Fruit fly (Drosophila melanogaster) whole organism, adult: ENCODE measurements around the gene croc.

Experiments
- CG11617 ChIP-seq: fragments of 200-800 bp; sonication (Bioruptor generic); optimal IDR thresholded peaks from 2 replicates; lab custom pipeline; 2017; ENCODE audit warnings: mild to moderate bottlenecking, missing biosample characterization, missing genetic modification reagents, missing genetic modification characterization
- CG12768 ChIP-seq: fragments of 200-800 bp; sonication (Bioruptor generic); optimal IDR thresholded peaks from 2 replicates; lab custom pipeline; 2017; ENCODE audit warnings: missing biosample characterization, missing genetic modification characterization, mild to moderate bottlenecking, moderate library complexity, missing genetic modification reagents
- CG14711 ChIP-seq: fragments of 200-800 bp; sonication (Bioruptor generic); optimal IDR thresholded peaks from 2 replicates; lab custom pipeline; 2018; ENCODE audit warnings: missing biosample characterization, mild to moderate bottlenecking, missing genetic modification characterization, moderate library complexity
- CG1620 ChIP-seq: fragments of 200-800 bp; sonication (Bioruptor generic); optimal IDR thresholded peaks from 2 replicates; lab custom pipeline; 2016; ENCODE audit warnings: missing biosample characterization, missing genetic modification characterization
- CG33017 ChIP-seq: fragments of 200-800 bp; sonication (Bioruptor generic); optimal IDR thresholded peaks from 2 replicates; lab custom pipeline; 2018; ENCODE audit warnings: missing biosample characterization, mild to moderate bottlenecking, missing genetic modification characterization, moderate library complexity
- CG5204 ChIP-seq: fragments of 200-800 bp; sonication (Bioruptor generic); optimal IDR thresholded peaks from 2 replicates; lab custom pipeline; 2016; ENCODE audit warnings: missing biosample characterization, missing genetic modification characterization
- CG7045 ChIP-seq: fragments of 200-800 bp; sonication (Bioruptor generic); optimal IDR thresholded peaks from 2 replicates; lab custom pipeline; 2017; ENCODE audit warnings: missing biosample characterization, mild to moderate bottlenecking, missing genetic modification characterization
- CG7101 ChIP-seq: fragments of 200-800 bp; sonication (Bioruptor generic); optimal IDR thresholded peaks from 2 replicates; lab custom pipeline; 2018; ENCODE audit warnings: missing biosample characterization, mild to moderate bottlenecking, missing genetic modification characterization, moderate library complexity
- Clk ChIP-seq: fragments of 200-800 bp; sonication (Bioruptor generic); optimal IDR thresholded peaks from 2 replicates; lab custom pipeline; 2017; ENCODE audit warnings: missing biosample characterization, missing genetic modification characterization
- Crg-1 ChIP-seq: fragments of 200-800 bp; sonication (Bioruptor generic); optimal IDR thresholded peaks from 2 replicates; lab custom pipeline; 2016; ENCODE audit warnings: missing biosample characterization, missing genetic modification characterization
- Hr96 ChIP-seq: fragments of 200-800 bp; sonication (Bioruptor generic); optimal IDR thresholded peaks from 2 replicates; lab custom pipeline; 2016; ENCODE audit warnings: missing biosample characterization, missing genetic modification characterization
- Mnt ChIP-seq: fragments of 200-800 bp; sonication (Bioruptor generic); optimal IDR thresholded peaks from 2 replicates; lab custom pipeline; 2016; ENCODE audit warnings: missing biosample characterization, mild to moderate bottlenecking, missing genetic modification characterization
- bab1 ChIP-seq: fragments of 200-800 bp; sonication (Bioruptor generic); optimal IDR thresholded peaks from 3 replicates; lab custom pipeline; 2019; ENCODE audit warnings: missing biosample characterization, mild to moderate bottlenecking, missing genetic modification characterization, moderate library complexity
- cic ChIP-seq: fragments of 200-800 bp; sonication (Bioruptor generic); optimal IDR thresholded peaks from 2 replicates; lab custom pipeline; 2017; ENCODE audit warnings: missing biosample characterization, mild to moderate bottlenecking, missing genetic modification characterization, moderate library complexity
- cnc ChIP-seq, 2 experiments: fragments of >200 bp; optimal IDR thresholded peaks; 2 replicates each; lab custom pipeline; 2017
- kay ChIP-seq: fragments of 200-800 bp; sonication (Bioruptor generic); peaks from one replicate; lab custom pipeline; 2016; ENCODE audit warnings: missing biosample characterization, missing genetic modification characterization, borderline replicate concordance
- ovo ChIP-seq: fragments of 200-800 bp; sonication (Bioruptor generic); optimal IDR thresholded peaks from 2 replicates; lab custom pipeline; 2016; ENCODE audit warnings: missing biosample characterization, missing genetic modification characterization
- pad ChIP-seq: fragments of 200-800 bp; sonication (Bioruptor generic); optimal IDR thresholded peaks from 3 replicates; lab custom pipeline; 2017; ENCODE audit warnings: missing biosample characterization, missing genetic modification characterization, mild to moderate bottlenecking, moderate library complexity, missing genetic modification reagents
- tj ChIP-seq: fragments of 200-800 bp; sonication (Bioruptor generic); optimal IDR thresholded peaks from 3 replicates; lab custom pipeline; 2017; ENCODE audit warnings: missing biosample characterization, mild to moderate bottlenecking, missing genetic modification characterization, moderate library complexity
- toe ChIP-seq: fragments of 200-800 bp; sonication (Bioruptor generic); optimal IDR thresholded peaks from 2 replicates; lab custom pipeline; 2016; ENCODE audit warnings: missing biosample characterization, missing genetic modification characterization

croc gene

DNA sequence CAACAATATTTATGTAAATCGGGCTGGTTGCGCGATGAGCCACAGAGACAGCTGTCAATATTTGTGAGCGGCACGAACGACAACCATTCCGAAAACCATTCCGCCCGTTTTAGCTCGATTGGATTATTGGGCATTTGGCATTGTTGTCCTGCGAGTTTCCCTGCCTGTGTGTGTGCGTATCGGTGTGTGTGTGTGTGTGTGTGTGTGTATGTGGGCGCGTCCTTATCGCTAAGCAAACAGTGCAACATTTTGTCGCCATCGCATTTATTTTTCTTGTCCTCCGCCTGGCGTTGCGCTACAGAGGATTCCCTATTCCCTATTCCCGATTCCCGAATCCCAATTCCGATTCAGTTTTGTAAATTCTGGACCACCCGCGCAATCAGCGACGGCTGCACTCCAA is 4.4 kb downstream of the croc start:
- TF ChIP-seq Hr96 (GFP tag; lab: Kevin White, UChicago) (no peak), CG14711 (no peak), ovo (GFP tag; lab: Kevin White, UChicago) (no peak), CG11617 (GFP tag; lab: Kevin White, UChicago) (no peak), CG7101 (tag; lab: Kevin White, UChicago) (no peak), cic (GFP tag; lab: Kevin White, UChicago) (no peak), tj (no peak), Mnt (GFP tag; lab: Kevin White, UChicago) (no peak)

DNA sequence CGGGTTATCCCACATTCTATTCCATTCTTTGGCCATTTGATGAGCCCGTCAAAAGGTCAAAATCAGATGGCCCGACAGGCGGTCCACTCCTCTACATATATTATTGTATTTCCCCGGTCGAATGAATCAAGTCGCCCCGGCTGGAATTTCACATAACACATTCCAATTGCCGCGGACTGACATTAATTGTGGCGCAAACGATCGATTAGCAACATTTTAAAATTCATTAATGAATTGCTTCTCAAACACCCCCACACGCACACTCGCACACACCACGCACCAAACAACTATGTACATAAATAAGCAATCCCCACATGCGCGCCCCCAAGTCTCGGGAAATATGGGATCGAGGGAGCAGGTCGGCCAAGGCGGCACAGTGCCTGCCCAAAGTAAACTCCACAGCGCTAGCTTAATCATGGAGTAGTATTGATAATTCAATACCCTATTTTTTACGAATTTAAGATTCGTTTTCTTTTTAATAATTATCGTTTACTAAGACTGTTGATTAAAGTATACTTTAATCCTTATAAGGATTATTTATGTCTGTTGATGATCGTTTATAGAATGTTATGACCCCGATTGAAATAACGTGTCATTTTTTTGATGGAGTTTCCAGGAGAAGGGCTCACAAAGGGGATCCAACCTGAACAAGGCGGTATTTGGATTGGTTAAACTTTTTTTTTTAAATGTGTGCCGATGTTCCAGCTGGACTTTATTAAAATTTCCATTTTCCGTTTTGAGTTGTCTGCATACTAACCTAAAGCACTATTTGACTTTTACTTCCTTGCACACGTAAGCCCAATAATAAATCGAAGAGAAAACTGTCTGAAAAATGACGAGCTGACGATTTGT is 10.8 kb downstream of the croc start:
- TF ChIP-seq CG33017 (tag; lab: Kevin White, UChicago) (no peak), Crg-1 (GFP tag; lab: Kevin White, UChicago) (no peak), bab1 (GFP tag; lab: Kevin White, UChicago) (no peak), Mnt (GFP tag; lab: Kevin White, UChicago) (no peak), CG12768 (GFP tag; lab: Kevin White, UChicago) (no peak), Hr96 (GFP tag; lab: Kevin White, UChicago) (no peak), CG14711 (no peak), kay (GFP tag; lab: Kevin White, UChicago) (no peak), CG5204 (GFP tag; lab: Kevin White, UChicago) (no peak), CG7045 (no peak), CG11617 (GFP tag; lab: Kevin White, UChicago) (no peak), toe (no peak), tj (no peak), cic (GFP tag; lab: Kevin White, UChicago) (no peak)

DNA sequence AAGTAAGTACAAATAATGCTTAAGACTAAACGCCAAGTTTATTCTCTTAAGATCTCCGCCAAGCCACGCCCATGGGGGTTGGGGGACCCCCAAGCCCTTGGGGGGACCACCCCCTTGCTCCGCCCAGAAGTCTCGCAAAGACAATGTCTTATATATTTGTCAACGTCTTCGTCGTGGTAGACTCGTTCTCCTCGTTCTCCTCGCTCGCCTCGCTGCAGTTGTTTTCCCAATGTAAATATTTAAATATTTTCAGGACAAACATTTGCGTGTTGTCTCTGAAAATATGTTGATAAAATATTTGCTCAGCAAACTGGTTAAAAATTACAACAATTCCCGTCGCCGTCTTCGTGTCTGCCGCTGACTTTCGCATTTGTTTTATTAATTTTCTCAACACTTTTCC is 12.0 kb downstream of the croc start:
- no peak for TF ChIP-seq Hr96 (GFP tag; lab: Kevin White, UChicago)
- TF ChIP-seq Clk (GFP tag; lab: Kevin White, UChicago) = no peak
- TF ChIP-seq CG33017 (tag; lab: Kevin White, UChicago) = no peak
- TF ChIP-seq Mnt (GFP tag; lab: Kevin White, UChicago) = no peak
- no peak for TF ChIP-seq CG5204 (GFP tag; lab: Kevin White, UChicago)
- no peak for TF ChIP-seq CG11617 (GFP tag; lab: Kevin White, UChicago)
- no peak for TF ChIP-seq bab1 (GFP tag; lab: Kevin White, UChicago)
- TF ChIP-seq kay (GFP tag; lab: Kevin White, UChicago) = no peak
- no peak for TF ChIP-seq cic (GFP tag; lab: Kevin White, UChicago)
- no peak for TF ChIP-seq ovo (GFP tag; lab: Kevin White, UChicago)
- no peak for TF ChIP-seq CG12768 (GFP tag; lab: Kevin White, UChicago)
- TF ChIP-seq CG14711 = no peak
- no peak for TF ChIP-seq toe
- TF ChIP-seq CG7045 = no peak
- TF ChIP-seq CG7101 (tag; lab: Kevin White, UChicago) = no peak
- no peak for TF ChIP-seq Crg-1 (GFP tag; lab: Kevin White, UChicago)
- TF ChIP-seq tj = no peak
- TF ChIP-seq CG1620 (GFP tag; lab: Kevin White, UChicago) = no peak
- TF ChIP-seq pad (GFP tag; lab: Kevin White, UChicago) = no peak
- TF ChIP-seq cnc (optimal IDR thresholded peaks at IDR 0.05; lab: Kevin White, UChicago) = no peak

dm6 chr3L:21462860-21463259 is 13.4 kb downstream of the croc start:
- no peak for TF ChIP-seq CG12768 (GFP tag; lab: Kevin White, UChicago)
- TF ChIP-seq CG11617 (GFP tag; lab: Kevin White, UChicago) = no peak
- no peak for TF ChIP-seq cic (GFP tag; lab: Kevin White, UChicago)
- no peak for TF ChIP-seq CG5204 (GFP tag; lab: Kevin White, UChicago)
- no peak for TF ChIP-seq Hr96 (GFP tag; lab: Kevin White, UChicago)
- TF ChIP-seq toe = no peak
- no peak for TF ChIP-seq kay (GFP tag; lab: Kevin White, UChicago)
- TF ChIP-seq bab1 (GFP tag; lab: Kevin White, UChicago) = no peak
- TF ChIP-seq cnc (optimal IDR thresholded peaks at IDR 0.05; lab: Kevin White, UChicago) = no peak
- TF ChIP-seq ovo (GFP tag; lab: Kevin White, UChicago) = no peak
- TF ChIP-seq Mnt (GFP tag; lab: Kevin White, UChicago) = no peak
- TF ChIP-seq CG7045 = no peak
- TF ChIP-seq pad (GFP tag; lab: Kevin White, UChicago) = no peak
- no peak for TF ChIP-seq CG7101 (tag; lab: Kevin White, UChicago)
- TF ChIP-seq CG14711 = no peak
- TF ChIP-seq Crg-1 (GFP tag; lab: Kevin White, UChicago) = no peak
- no peak for TF ChIP-seq CG1620 (GFP tag; lab: Kevin White, UChicago)

- TF ChIP-seq ovo (GFP tag; lab: Kevin White, UChicago) = no peak
- no peak for TF ChIP-seq Clk (GFP tag; lab: Kevin White, UChicago)
- no peak for TF ChIP-seq CG7101 (tag; lab: Kevin White, UChicago)
- no peak for TF ChIP-seq CG14711
- no peak for TF ChIP-seq CG5204 (GFP tag; lab: Kevin White, UChicago)
- TF ChIP-seq Crg-1 (GFP tag; lab: Kevin White, UChicago) = no peak
- no peak for TF ChIP-seq cnc (optimal IDR thresholded peaks at IDR 0.05; lab: Kevin White, UChicago)
- TF ChIP-seq CG33017 (tag; lab: Kevin White, UChicago) = no peak
- TF ChIP-seq Mnt (GFP tag; lab: Kevin White, UChicago) = no peak
- no peak for TF ChIP-seq CG1620 (GFP tag; lab: Kevin White, UChicago)
- no peak for TF ChIP-seq pad (GFP tag; lab: Kevin White, UChicago)
- no peak for TF ChIP-seq CG7045
- TF ChIP-seq tj = no peak
- no peak for TF ChIP-seq cic (GFP tag; lab: Kevin White, UChicago)
- TF ChIP-seq kay (GFP tag; lab: Kevin White, UChicago) = no peak
- TF ChIP-seq CG11617 (GFP tag; lab: Kevin White, UChicago) = no peak
- TF ChIP-seq toe = no peak
- no peak for TF ChIP-seq Hr96 (GFP tag; lab: Kevin White, UChicago)
Measured at dm6 chr3L:21460149-21460873, 16.0 kb downstream of the croc start.
